Worm (Caenorhabditis elegans): ENCODE measurements around the gene mrpl-11.

mrpl-11 gene

ce11 chrIII:8683679-8684263 is 33.7 kb upstream of the mrpl-11 start, which contains the start of gene fli-1 (continued):
- TF ChIP-seq B0336.3 (GFP tag; IDR thresholded peaks at IDR 0.05) (no peak), attf-5 (GFP tag; optimal IDR thresholded peaks at IDR 0.05) (no peak), tbx-9 (tag; optimal IDR thresholded peaks at IDR 0.05; ENCODE audit: borderline replicate concordance) (no peak), ztf-25 (GFP tag; IDR thresholded peaks at IDR 0.05) (no peak; the same call in 1 of the 2 replicates), ccch-3 (GFP tag; optimal IDR thresholded peaks at IDR 0.05) (no peak), bed-1 (GFP tag; IDR thresholded peaks at IDR 0.05) (no peak), bed-2 (GFP tag; IDR thresholded peaks at IDR 0.05) (peak; percentile 73; the same call in 1 of the 2 replicates), lin-54 (GFP tag; optimal IDR thresholded peaks at IDR 0.05) (peak; percentile 85), hrde-1 (tag; optimal IDR thresholded peaks at IDR 0.05; ENCODE audit: borderline replicate concordance) (no peak), madf-10 (tag; optimal IDR thresholded peaks at IDR 0.05) (no peak), dox-1 (GFP tag; IDR thresholded peaks at IDR 0.05) (peak; percentile 79), C17E4.6 (GFP tag; IDR thresholded peaks at IDR 0.05) (no peak), B0019.2 (GFP tag; conservative IDR thresholded peaks at IDR 0.05) (peak; percentile 68; the same call in 1 of the 2 replicates), Y56A3A.18 (GFP tag; IDR thresholded peaks at IDR 0.05) (no peak), let-526 (GFP tag; IDR thresholded peaks at IDR 0.05) (no peak), unc-130 (GFP tag; optimal IDR thresholded peaks at IDR 0.05) (peak; percentile 88), ztf-26 (tag; optimal IDR thresholded peaks at IDR 0.05) (no peak), hlh-26 (GFP tag; conservative IDR thresholded peaks at IDR 0.05) (no peak), attf-3 (GFP tag; conservative IDR thresholded peaks at IDR 0.05) (no peak), xnd-1 (tag; optimal IDR thresholded peaks at IDR 0.05) (peak; percentile 88), Y67H2A.10 (GFP tag; conservative IDR thresholded peaks at IDR 0.05) (no peak), ets-4 (GFP tag; optimal IDR thresholded peaks at IDR 0.05) (no peak), lag-1 (GFP tag; IDR thresholded peaks at IDR 0.05) (no peak), pbrm-1 (GFP tag; IDR thresholded peaks at IDR 0.05) (no peak), die-1 (tag; optimal IDR thresholded peaks at IDR 0.05) (no peak), T07F8.4 (tag; optimal IDR thresholded peaks at IDR 0.05) (no peak), Y53F4B.3 (GFP tag; IDR thresholded peaks at IDR 0.05) (no peak), egrh-3 (GFP tag; IDR thresholded peaks at IDR 0.05) (no peak), pha-4 (tag; optimal IDR thresholded peaks at IDR 0.05) (no peak), madf-3 (GFP tag; IDR thresholded peaks at IDR 0.05) (peak; percentile 37; the same call in 1 of the 2 replicates), lsy-27 (tag; optimal IDR thresholded peaks at IDR 0.05; ENCODE audit: borderline replicate concordance, insufficient read depth) (no peak), repo-1 (tag; optimal IDR thresholded peaks at IDR 0.05) (no peak), mxl-1 (tag; optimal IDR thresholded peaks at IDR 0.05) (no peak), T26A5.8 (tag; optimal IDR thresholded peaks at IDR 0.05) (no peak), F49E8.2 (tag; optimal IDR thresholded peaks at IDR 0.05; ENCODE audit: insufficient read depth) (no peak), rcor-1 (GFP tag; IDR thresholded peaks at IDR 0.05) (no peak), D2030.7 (GFP tag; IDR thresholded peaks at IDR 0.05) (peak; percentile 73), nfyb-1 (GFP tag; IDR thresholded peaks at IDR 0.05) (no peak), lin-26 (GFP tag; IDR thresholded peaks at IDR 0.05) (no peak), ztf-28 (GFP tag; IDR thresholded peaks at IDR 0.05) (peak; percentile 91), rpc-1 (optimal IDR thresholded peaks at IDR 0.05) (no peak), rpc-1 (tag; optimal IDR thresholded peaks at IDR 0.05) (no peak), ekl-4 (GFP tag; IDR thresholded peaks at IDR 0.05) (no peak; the same call in 1 of the 2 replicates), unc-62 (GFP tag; optimal IDR thresholded peaks at IDR 0.05) (no peak), chd-7 (tag; optimal IDR thresholded peaks at IDR 0.05) (no peak), lin-35 (GFP tag; optimal IDR thresholded peaks at IDR 0.05) (no peak), F39B2.1 (GFP tag; IDR thresholded peaks at IDR 0.05) (no peak), nhr-120 (GFP tag; IDR thresholded peaks at IDR 0.05) (no peak), hsf-1 (GFP tag; IDR thresholded peaks at IDR 0.05) (no peak)
